Worm (Caenorhabditis elegans) whole organism, early embryonic: ENCODE measurements around the gene R11G10.4.

ENCODE experiments used
- B0310.2 ChIP-seq: sonication (generic microtip); optimal IDR thresholded peaks from 2 replicates; lab custom pipeline; 2016; ENCODE audit warnings: mild to moderate bottlenecking, missing genetic modification characterization, missing compliant biosample characterization
- F13C5.2 ChIP-seq: sonication (generic microtip); optimal IDR thresholded peaks from 2 replicates; lab custom pipeline; 2017; ENCODE audit warnings: mild to moderate bottlenecking, missing genetic modification characterization, inconsistent platforms, missing compliant biosample characterization
- aly-1 ChIP-seq: sonication (generic microtip); optimal IDR thresholded peaks from 2 replicates; lab custom pipeline; 2016; ENCODE audit warnings: missing genetic modification characterization, missing compliant biosample characterization
- ama-1 ChIP-seq: fragments of 150-350 bp; optimal IDR thresholded peaks from 2 replicates; lab custom pipeline; 2014
- ceh-13 ChIP-seq: fragments of 200-800 bp; sonication (Bioruptor generic); optimal IDR thresholded peaks from 2 replicates; lab custom pipeline; 2018; ENCODE audit warnings: mild to moderate bottlenecking, missing genetic modification characterization, missing compliant biosample characterization
- ceh-36 ChIP-seq: sonication (generic microtip); optimal IDR thresholded peaks from 2 replicates; lab custom pipeline; 2016; ENCODE audit warnings: missing genetic modification characterization, inconsistent platforms, missing compliant biosample characterization
- ets-7 ChIP-seq: sonication (generic microtip); optimal IDR thresholded peaks from 2 replicates; lab custom pipeline; 2016; ENCODE audit warnings: missing genotype, missing genetic modification characterization, missing compliant biosample characterization
- flt-1 ChIP-seq: fragments of 200-800 bp; sonication (Bioruptor generic); IDR thresholded peaks from 2 replicates; pipeline ENCODE4 v1.3.6; 2022; ENCODE audit warnings: missing genetic modification characterization, missing compliant biosample characterization
- hmbx-1 ChIP-seq: sonication (generic microtip); optimal IDR thresholded peaks from 2 replicates; lab custom pipeline; 2016; ENCODE audit warnings: mild to moderate bottlenecking, missing genetic modification characterization, missing compliant biosample characterization
- hmg-4 ChIP-seq: fragments of 200-800 bp; sonication (Bioruptor generic); optimal IDR thresholded peaks from 2 replicates; lab custom pipeline; 2018; ENCODE audit warnings: mild to moderate bottlenecking, missing genetic modification characterization, missing compliant biosample characterization
- hnd-1 ChIP-seq: sonication (generic microtip); optimal IDR thresholded peaks from 2 replicates; lab custom pipeline; 2016; ENCODE audit warnings: missing genetic modification characterization, missing compliant biosample characterization
- pes-1 ChIP-seq: fragments of 200-800 bp; sonication (Bioruptor generic); IDR thresholded peaks from 2 replicates; pipeline ENCODE4 v1.3.6; 2022; ENCODE audit warnings: missing genetic modification reagents, missing genetic modification characterization, missing compliant biosample characterization
- scrt-1 ChIP-seq: fragments of 200-800 bp; sonication (Bioruptor generic); IDR thresholded peaks from 2 replicates; pipeline ENCODE4 v1.3.6; 2022; ENCODE audit warnings: missing genetic modification characterization, missing compliant biosample characterization
- sea-1 ChIP-seq: fragments of 200-800 bp; sonication (Bioruptor generic); conservative IDR thresholded peaks from 2 replicates; pipeline ENCODE4 v1.3.6; 2022; ENCODE audit warnings: missing genetic modification characterization, missing compliant biosample characterization
- tbx-11 ChIP-seq: fragments of 200-800 bp; sonication (Bioruptor generic); IDR thresholded peaks from 2 replicates; pipeline ENCODE4 v1.3.6; 2022; ENCODE audit warnings: missing genetic modification characterization, missing compliant biosample characterization
- tbx-37 ChIP-seq: fragments of 200-800 bp; sonication (Bioruptor generic); conservative IDR thresholded peaks from 2 replicates; pipeline ENCODE4 v1.3.6; 2022; ENCODE audit warnings: missing genetic modification reagents, missing genetic modification characterization, missing compliant biosample characterization
- tra-4 ChIP-seq: sonication (generic microtip); optimal IDR thresholded peaks from 2 replicates; lab custom pipeline; 2017; ENCODE audit warnings: missing genetic modification characterization, missing compliant biosample characterization

R11G10.4 gene

DNA sequence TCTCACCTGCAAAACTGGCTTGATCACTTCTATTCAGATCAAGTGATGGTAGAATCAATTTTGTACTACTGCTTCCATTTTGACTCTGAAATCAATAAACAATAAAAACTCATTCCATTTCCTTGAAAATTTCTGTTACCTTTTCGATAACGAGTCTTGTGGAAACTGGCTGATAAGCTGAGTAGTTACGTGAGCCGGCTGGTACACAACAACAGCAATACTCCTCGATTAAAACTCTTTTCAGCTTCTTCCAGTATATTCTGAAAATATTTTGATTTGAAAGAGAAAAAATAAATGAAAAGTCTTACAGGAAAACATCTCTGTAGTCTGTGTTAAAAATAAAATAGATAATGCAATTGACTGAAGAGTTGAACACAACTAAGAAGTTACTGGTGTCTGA, 26.0 kb downstream of the R11G10.4 start:
- no peak for TF ChIP-seq aly-1 (tag; lab: Kevin White, UChicago)
- TF ChIP-seq pes-1, result no peak
- TF ChIP-seq tra-4 (tag; lab: Kevin White, UChicago), result no peak
- TF ChIP-seq sea-1 (GFP tag; lab: Robert Waterston, UW), result no peak
- no peak for TF ChIP-seq hnd-1
- TF ChIP-seq flt-1 (GFP tag; lab: Robert Waterston, UW), result no peak
- TF ChIP-seq hmbx-1 (tag; lab: Kevin White, UChicago), result no peak
- no peak for TF ChIP-seq tbx-11 (GFP tag; lab: Robert Waterston, UW)
- TF ChIP-seq ama-1 (lab: Kevin White, UChicago), result no peak
- TF ChIP-seq hmg-4 (GFP tag; lab: Kevin White, UChicago), result no peak
- TF ChIP-seq ceh-36 (tag; lab: Kevin White, UChicago), result no peak
- no peak for TF ChIP-seq ceh-13 (GFP tag; lab: Kevin White, UChicago)
- no peak for TF ChIP-seq scrt-1 (GFP tag; lab: Robert Waterston, UW)
- TF ChIP-seq F13C5.2 (tag; lab: Kevin White, UChicago), result no peak
- no peak for TF ChIP-seq ets-7
- no peak for TF ChIP-seq B0310.2 (tag; lab: Kevin White, UChicago)
- TF ChIP-seq tbx-37 (GFP tag; lab: Robert Waterston, UW), result no peak

DNA sequence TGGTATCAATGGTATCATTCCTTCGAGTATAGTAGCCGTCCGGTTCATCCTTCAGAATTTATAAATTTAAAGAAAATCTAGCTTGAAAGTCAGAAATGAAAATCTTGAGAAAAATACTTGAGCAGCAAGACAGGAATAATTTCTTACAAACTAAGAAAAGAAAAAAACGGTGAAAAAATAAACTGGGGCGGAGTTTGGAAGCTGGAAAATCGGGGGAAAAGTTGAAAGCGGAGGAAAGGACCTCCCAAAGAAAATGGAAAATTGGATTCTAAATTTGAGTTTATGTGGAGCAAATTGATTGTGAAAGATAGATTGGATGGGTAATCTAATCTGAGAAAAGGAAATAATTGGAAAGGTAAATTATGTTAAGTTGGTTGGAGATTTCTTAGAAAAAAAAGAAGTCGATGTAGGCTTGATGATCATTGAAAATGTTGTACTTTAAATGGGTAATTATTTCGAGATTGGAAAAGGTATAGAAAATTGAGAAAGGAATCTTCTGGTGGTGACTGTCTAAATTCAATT, 29.7 kb downstream of the R11G10.4 start, which contains the start of gene frpr-5:
Gene frpr-5 (minus strand): TSS at position 51 of the 522 bp plus-strand sequence.
- no peak for TF ChIP-seq hnd-1
- no peak for TF ChIP-seq flt-1 (GFP tag; lab: Robert Waterston, UW)
- no peak for TF ChIP-seq tbx-37 (GFP tag; lab: Robert Waterston, UW)
- TF ChIP-seq sea-1 (GFP tag; lab: Robert Waterston, UW), result no peak
- TF ChIP-seq ama-1 (lab: Kevin White, UChicago), result no peak
- TF ChIP-seq F13C5.2 (tag; lab: Kevin White, UChicago), result no peak
- TF ChIP-seq B0310.2 (tag; lab: Kevin White, UChicago), result no peak
- no peak for TF ChIP-seq aly-1 (tag; lab: Kevin White, UChicago)
- TF ChIP-seq ceh-36 (tag; lab: Kevin White, UChicago), result no peak
- TF ChIP-seq scrt-1 (GFP tag; lab: Robert Waterston, UW), result no peak
- TF ChIP-seq hmbx-1 (tag; lab: Kevin White, UChicago), result no peak
- TF ChIP-seq pes-1, result no peak
- no peak for TF ChIP-seq hmg-4 (GFP tag; lab: Kevin White, UChicago)
- no peak for TF ChIP-seq tra-4 (tag; lab: Kevin White, UChicago)
- no peak for TF ChIP-seq ceh-13 (GFP tag; lab: Kevin White, UChicago)

DNA sequence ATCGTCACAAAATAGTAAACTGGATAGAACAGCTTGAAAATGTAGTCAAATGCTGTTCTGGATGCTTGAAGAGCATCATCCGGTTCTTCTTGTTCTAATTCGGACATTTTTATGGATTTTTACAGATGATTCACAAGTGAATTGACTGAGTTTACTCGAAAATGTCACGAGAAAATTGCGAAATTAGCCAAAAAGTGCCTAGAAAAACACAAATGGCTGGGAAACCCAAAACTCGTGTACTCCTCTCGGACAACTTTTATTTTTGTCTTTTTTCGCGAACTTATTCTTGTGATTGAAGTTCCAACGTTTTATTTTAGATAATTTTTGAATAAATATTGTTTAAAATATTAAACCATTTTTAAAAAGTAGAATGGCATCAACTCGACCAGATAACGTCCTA, 45.2 kb downstream of the R11G10.4 start, which contains the start of the genes C56A3.4 and C56A3.5:
Gene C56A3.4 (minus strand): TSS at position 154 of the 400 bp plus-strand sequence.
Gene C56A3.5 (plus strand): TSS at position 367 of the 400 bp plus-strand sequence.
- TF ChIP-seq F13C5.2 (tag; lab: Kevin White, UChicago), result no peak
- TF ChIP-seq ceh-36 (tag; lab: Kevin White, UChicago), result no peak
- TF ChIP-seq ets-7, result no peak
- no peak for TF ChIP-seq ama-1 (lab: Kevin White, UChicago)
- TF ChIP-seq hmg-4 (GFP tag; lab: Kevin White, UChicago), result no peak
- TF ChIP-seq flt-1 (GFP tag; lab: Robert Waterston, UW), result no peak
- no peak for TF ChIP-seq hnd-1
- TF ChIP-seq scrt-1 (GFP tag; lab: Robert Waterston, UW), result no peak
- no peak for TF ChIP-seq ceh-13 (GFP tag; lab: Kevin White, UChicago)
- TF ChIP-seq tra-4 (tag; lab: Kevin White, UChicago), result no peak
- TF ChIP-seq aly-1 (tag; lab: Kevin White, UChicago), result no peak
- no peak for TF ChIP-seq tbx-37 (GFP tag; lab: Robert Waterston, UW)

DNA sequence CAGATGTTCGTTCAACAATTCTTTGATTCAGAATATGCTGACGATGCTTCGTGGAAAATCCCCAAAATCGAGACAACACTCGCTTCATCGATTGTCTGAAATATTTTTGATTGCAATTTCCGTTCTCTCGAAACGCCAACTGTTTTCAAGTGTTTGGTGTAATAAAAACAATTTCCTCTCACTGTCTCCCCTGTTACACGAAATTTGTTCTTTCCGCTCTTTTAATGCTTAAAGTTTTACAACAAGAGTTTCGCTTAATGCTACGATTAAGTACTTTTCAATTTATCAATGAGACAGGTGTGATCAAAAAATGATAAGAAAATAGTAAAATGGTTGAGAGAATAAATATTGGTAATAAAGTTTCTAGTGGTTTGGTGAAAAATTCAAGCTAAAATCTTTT, 49.9 kb downstream of the R11G10.4 start, which contains the start of gene C56A3.6:
Gene C56A3.6 (minus strand): TSS at position 101 of the 400 bp plus-strand sequence.
- TF ChIP-seq F13C5.2 (tag; lab: Kevin White, UChicago) (no peak), B0310.2 (tag; lab: Kevin White, UChicago) (no peak), tra-4 (tag; lab: Kevin White, UChicago) (no peak), ets-7 (no peak), tbx-37 (GFP tag; lab: Robert Waterston, UW) (no peak), pes-1 (no peak), flt-1 (GFP tag; lab: Robert Waterston, UW) (no peak), hnd-1 (no peak), tbx-11 (GFP tag; lab: Robert Waterston, UW) (no peak), ama-1 (lab: Kevin White, UChicago) (no peak)
